Fruit fly (Drosophila melanogaster) whole organism, embryonic: ENCODE results near the gene retm.

Experiments
- CG10209 ChIP-seq: fragments of 200-800 bp; sonication (Bioruptor generic); optimal IDR thresholded peaks from 3 replicates; lab custom pipeline; 2017; ENCODE audit warnings: missing biosample characterization, mild to moderate bottlenecking, missing genetic modification characterization, missing genetic modification reagents
- CG1233 ChIP-seq: fragments of 200-800 bp; sonication (Bioruptor generic); optimal IDR thresholded peaks from 4 replicates; lab custom pipeline; 2018; ENCODE audit warnings: missing biosample characterization, mild to moderate bottlenecking, missing genetic modification characterization
- CG13775 ChIP-seq: fragments of 200-800 bp; sonication (Bioruptor generic); optimal IDR thresholded peaks from 3 replicates; lab custom pipeline; 2017; ENCODE audit warnings: missing biosample characterization, mild to moderate bottlenecking, missing genetic modification characterization
- CG15696 ChIP-seq: fragments of 200-800 bp; sonication (Bioruptor generic); optimal IDR thresholded peaks from 2 replicates; lab custom pipeline; 2019; ENCODE audit warnings: missing biosample characterization, mild to moderate bottlenecking, missing genetic modification characterization, moderate library complexity
- CG1603 ChIP-seq: fragments of 200-800 bp; sonication (Bioruptor generic); optimal IDR thresholded peaks from 2 replicates; lab custom pipeline; 2019; ENCODE audit warnings: missing biosample characterization, mild to moderate bottlenecking, missing genetic modification characterization, moderate library complexity
- CG17568 ChIP-seq: fragments of 200-800 bp; sonication (Bioruptor generic); optimal IDR thresholded peaks from 2 replicates; lab custom pipeline; 2018; ENCODE audit warnings: missing biosample characterization, mild to moderate bottlenecking, missing genetic modification characterization, moderate library complexity
- CG17612 ChIP-seq: fragments of 200-800 bp; sonication (Bioruptor generic); IDR thresholded peaks from 2 replicates; pipeline ENCODE4 v1.3.6; 2022; ENCODE audit warnings: missing biosample characterization, missing genetic modification characterization
- CG1832 ChIP-seq: fragments of 200-800 bp; sonication (Bioruptor generic); optimal IDR thresholded peaks from 2 replicates; lab custom pipeline; 2017; ENCODE audit warnings: missing biosample characterization, mild to moderate bottlenecking, missing genetic modification characterization, inconsistent platforms
- CG18476 ChIP-seq: fragments of 200-800 bp; sonication (Bioruptor generic); optimal IDR thresholded peaks from 2 replicates; lab custom pipeline; 2016; ENCODE audit warnings: missing biosample characterization, mild to moderate bottlenecking, missing genetic modification characterization
- CG2202 ChIP-seq: fragments of 200-800 bp; sonication (Bioruptor generic); optimal IDR thresholded peaks from 2 replicates; lab custom pipeline; 2018; ENCODE audit warnings: missing biosample characterization, mild to moderate bottlenecking, missing genetic modification characterization
- CG3065 ChIP-seq: fragments of 200-800 bp; sonication (Bioruptor generic); optimal IDR thresholded peaks from 2 replicates; lab custom pipeline; 2016; ENCODE audit warnings: missing biosample characterization, missing genetic modification characterization
- CG31224 ChIP-seq: fragments of 200-800 bp; sonication (Bioruptor generic); IDR thresholded peaks from 2 replicates; pipeline ENCODE4 v1.3.6; 2022; ENCODE audit warnings: missing biosample characterization, missing genetic modification characterization
- CG34422 ChIP-seq: fragments of 200-800 bp; sonication (Bioruptor generic); IDR thresholded peaks from 3 replicates; pipeline ENCODE4 v1.3.6; 2022; ENCODE audit warnings: missing biosample characterization, missing genetic modification characterization
- CG43689 ChIP-seq: fragments of 200-800 bp; sonication (Bioruptor generic); IDR thresholded peaks from 2 replicates; pipeline ENCODE4 v1.3.6; 2022; ENCODE audit warnings: missing biosample characterization, missing genetic modification characterization
- CG5180 ChIP-seq: fragments of 200-800 bp; sonication (Bioruptor generic); optimal IDR thresholded peaks from 3 replicates; lab custom pipeline; 2017; ENCODE audit warnings: missing biosample characterization, missing genetic modification characterization, mild to moderate bottlenecking, moderate library complexity, missing genetic modification reagents
- CG7271 ChIP-seq: fragments of 200-800 bp; sonication (Bioruptor generic); optimal IDR thresholded peaks from 2 replicates; lab custom pipeline; 2018; ENCODE audit warnings: missing biosample characterization, mild to moderate bottlenecking, missing genetic modification characterization, moderate library complexity
- CG7556 ChIP-seq: fragments of 200-800 bp; sonication (Bioruptor generic); optimal IDR thresholded peaks from 2 replicates; lab custom pipeline; 2017; ENCODE audit warnings: missing biosample characterization, mild to moderate bottlenecking, missing genetic modification characterization
- CG8290 ChIP-seq, 3 experiments: fragments of 200-800 bp; sonication (Bioruptor generic); optimal IDR thresholded peaks; 2 replicates each; lab custom pipeline; 2016 to 2019; ENCODE audit warnings: missing biosample characterization in 3 of 3, missing genetic modification characterization in 3 of 3, mild to moderate bottlenecking in 2 of 3, moderate library complexity in 1 of 3
- CG8359 ChIP-seq: fragments of 200-800 bp; sonication (Bioruptor generic); optimal IDR thresholded peaks from 2 replicates; lab custom pipeline; 2017; ENCODE audit warnings: missing biosample characterization, mild to moderate bottlenecking, missing genetic modification characterization, borderline replicate concordance
- GATAe ChIP-seq: fragments of 200-800 bp; sonication (Bioruptor generic); conservative IDR thresholded peaks from 2 replicates; pipeline ENCODE4 v1.3.6; 2022; ENCODE audit warnings: missing biosample characterization, missing genetic modification characterization
- Hmr ChIP-seq: fragments of 200-800 bp; sonication (Bioruptor generic); optimal IDR thresholded peaks from 3 replicates; lab custom pipeline; 2017; ENCODE audit warnings: mild to moderate bottlenecking, missing biosample characterization, missing genetic modification reagents, missing genetic modification characterization
- Hr39 ChIP-seq: fragments of >200 bp; optimal IDR thresholded peaks from 2 replicates; lab custom pipeline; 2017
- Kr ChIP-seq: fragments of 200-800 bp; sonication (Bioruptor generic); optimal IDR thresholded peaks from 2 replicates; lab custom pipeline; 2017; ENCODE audit warnings: missing biosample characterization, mild to moderate bottlenecking, missing genetic modification characterization
- MTF-1 ChIP-seq: fragments of 200-800 bp; sonication (Bioruptor generic); optimal IDR thresholded peaks from 2 replicates; lab custom pipeline; 2018; ENCODE audit warnings: missing biosample characterization, mild to moderate bottlenecking, missing genetic modification characterization, borderline replicate concordance
- Opbp ChIP-seq: fragments of 200-800 bp; sonication (Bioruptor generic); IDR thresholded peaks from 3 replicates; pipeline ENCODE4 v1.3.6; 2022; ENCODE audit warnings: missing biosample characterization, missing genetic modification characterization; ENCODE audit not compliant: partially characterized antibody
- Scr ChIP-seq: fragments of 200-800 bp; sonication (Bioruptor generic); IDR thresholded peaks from 2 replicates; pipeline ENCODE4 v1.3.6; 2022; ENCODE audit warnings: missing biosample characterization, missing genetic modification characterization; ENCODE audit not compliant: partially characterized antibody
- Sin3A ChIP-seq: fragments of >200 bp; optimal IDR thresholded peaks from 2 replicates; lab custom pipeline; 2018
- Tbp ChIP-seq: fragments of >200 bp; optimal IDR thresholded peaks from 2 replicates; lab custom pipeline; 2018; ENCODE audit warnings: missing biosample characterization, missing genetic modification characterization
- Usf ChIP-seq: fragments of 200-800 bp; sonication (Bioruptor generic); optimal IDR thresholded peaks from 2 replicates; lab custom pipeline; 2017; ENCODE audit warnings: missing genotype, missing biosample characterization, missing genetic modification characterization
- Xbp1 ChIP-seq: fragments of 200-800 bp; sonication (Bioruptor generic); optimal IDR thresholded peaks from 3 replicates; lab custom pipeline; 2016; ENCODE audit warnings: missing biosample characterization, mild to moderate bottlenecking, missing genetic modification characterization
- abd-A ChIP-seq: fragments of 200-800 bp; sonication (Bioruptor generic); optimal IDR thresholded peaks from 3 replicates; lab custom pipeline; 2019; ENCODE audit warnings: missing biosample characterization, mild to moderate bottlenecking, missing genetic modification characterization, moderate library complexity
- bab2 ChIP-seq: fragments of 200-800 bp; sonication (Bioruptor generic); optimal IDR thresholded peaks from 2 replicates; lab custom pipeline; 2016; ENCODE audit warnings: missing biosample characterization, missing genetic modification characterization
- bigmax ChIP-seq: fragments of 200-800 bp; sonication (Bioruptor generic); optimal IDR thresholded peaks from 2 replicates; lab custom pipeline; 2018; ENCODE audit warnings: missing biosample characterization, mild to moderate bottlenecking, missing genetic modification characterization
- chif ChIP-seq, 2 experiments: fragments of 200-800 bp; sonication (Bioruptor generic); optimal IDR thresholded peaks; 3 replicates each; lab custom pipeline; 2016; ENCODE audit warnings: missing biosample characterization in 2 of 2, missing genetic modification characterization in 2 of 2
- corto ChIP-seq: fragments of 200-800 bp; sonication (Bioruptor generic); optimal IDR thresholded peaks from 2 replicates; lab custom pipeline; 2016; ENCODE audit warnings: missing biosample characterization, mild to moderate bottlenecking, missing genetic modification characterization, moderate library complexity
- croc ChIP-seq: fragments of 200-800 bp; sonication (Bioruptor generic); conservative IDR thresholded peaks from 3 replicates; pipeline ENCODE4 v1.3.6; 2022; ENCODE audit warnings: missing biosample characterization, missing genetic modification characterization
- da ChIP-seq: fragments of 200-800 bp; sonication (Bioruptor generic); optimal IDR thresholded peaks from 2 replicates; lab custom pipeline; 2016; ENCODE audit warnings: missing biosample characterization, missing genetic modification characterization
- dan ChIP-seq: fragments of 200-800 bp; sonication (Bioruptor generic); IDR thresholded peaks from 2 replicates; pipeline ENCODE4 v1.3.6; 2022; ENCODE audit warnings: missing biosample characterization, missing genetic modification characterization
- en ChIP-seq: fragments of 200-800 bp; sonication (Bioruptor generic); optimal IDR thresholded peaks from 2 replicates; lab custom pipeline; 2016; ENCODE audit warnings: missing biosample characterization, missing genetic modification characterization
- eyg ChIP-seq: fragments of 200-800 bp; sonication (Bioruptor generic); optimal IDR thresholded peaks from 3 replicates; lab custom pipeline; 2016; ENCODE audit warnings: missing biosample characterization, missing genetic modification characterization
- kah ChIP-seq: fragments of 200-800 bp; sonication (Bioruptor generic); optimal IDR thresholded peaks from 2 replicates; lab custom pipeline; 2018; ENCODE audit warnings: missing biosample characterization, mild to moderate bottlenecking, missing genetic modification characterization
- maf-S ChIP-seq: fragments of 200-800 bp; sonication (Bioruptor generic); optimal IDR thresholded peaks from 2 replicates; lab custom pipeline; 2016; ENCODE audit warnings: missing biosample characterization, missing genetic modification characterization
- nau ChIP-seq: fragments of 200-800 bp; sonication (Bioruptor generic); optimal IDR thresholded peaks from 3 replicates; lab custom pipeline; 2017; ENCODE audit warnings: missing biosample characterization, mild to moderate bottlenecking, missing genetic modification characterization, missing genetic modification reagents
- sc ChIP-seq, 3 experiments: fragments of >200 bp in 2 of 3; fragments of 200-800 bp in 1 of 3; sonication (Bioruptor generic) in 1 of 3; optimal IDR thresholded peaks; 2 replicates in 2 of 3; 3 replicates in 1 of 3; lab custom pipeline; 2017; ENCODE audit warnings: mild to moderate bottlenecking in 1 of 3, missing biosample characterization in 1 of 3, missing genetic modification characterization in 1 of 3, missing genetic modification reagents in 1 of 3
- scrt ChIP-seq: fragments of 200-800 bp; sonication (Bioruptor generic); optimal IDR thresholded peaks from 2 replicates; lab custom pipeline; 2018; ENCODE audit warnings: missing biosample characterization, mild to moderate bottlenecking, missing genetic modification characterization, moderate library complexity
- slbo ChIP-seq: fragments of 200-800 bp; sonication (Bioruptor generic); IDR thresholded peaks from 2 replicates; pipeline ENCODE4 v1.3.6; 2022; ENCODE audit warnings: missing biosample characterization, missing genetic modification characterization
- tna ChIP-seq: fragments of 200-800 bp; sonication (Bioruptor generic); IDR thresholded peaks from 2 replicates; pipeline ENCODE4 v1.3.6; 2022; ENCODE audit warnings: missing biosample characterization, missing genetic modification characterization; ENCODE audit not compliant: partially characterized antibody

retm gene

dm6 chr2L:6480212-6480994 is 24.7 kb upstream of the retm start, which contains the start of the genes Sec61alpha and Daxx (continued):
- TF ChIP-seq CG1832 (no peak), CG7271 (tag; lab: Kevin White, UChicago) (no peak), dan (no peak), maf-S (GFP tag; lab: Kevin White, UChicago) (peak; percentile 92), CG13775 (GFP tag; lab: Kevin White, UChicago) (peak; percentile 79), kah (GFP tag; lab: Kevin White, UChicago) (peak; percentile 37), bab2 (GFP tag; lab: Kevin White, UChicago) (peak; percentile 80), CG3065 (GFP tag; lab: Kevin White, UChicago) (peak; percentile 21), CG8290 (GFP tag; optimal IDR thresholded peaks at IDR 0.05; lab: Kevin White, UChicago) (peak; percentile 70), CG8290 (tag; optimal IDR thresholded peaks at IDR 0.05; lab: Kevin White, UChicago) (peak in 1 of 2 experiments; percentile 73), Tbp (GFP tag; lab: Kevin White, UChicago) (no peak), CG2202 (tag; lab: Kevin White, UChicago) (peak; percentile 36), CG7556 (peak; percentile 62), nau (peak; percentile 45), Sin3A (lab: Kevin White, UChicago) (peak; percentile 98), CG43689 (peak; percentile 38; the same call in 1 of the 2 replicates), CG34422 (peak; percentile 64), slbo (peak; percentile 93), CG15696 (tag; lab: Kevin White, UChicago) (peak; percentile 72), CG1603 (tag; lab: Kevin White, UChicago) (peak; percentile 54), eyg (GFP tag; lab: Kevin White, UChicago) (peak; percentile 89), CG8359 (GFP tag; lab: Kevin White, UChicago) (peak; percentile 10), Hmr (GFP tag; lab: Kevin White, UChicago) (peak; percentile 91), corto (GFP tag; lab: Kevin White, UChicago) (peak; percentile 79), croc (GFP tag; lab: Robert Waterston, UW) (peak; percentile 64; the same call in 2 of the 3 replicates), CG18476 (GFP tag; lab: Kevin White, UChicago) (peak; percentile 77), Xbp1 (GFP tag; lab: Kevin White, UChicago) (peak; percentile 89), chif (GFP tag; optimal IDR thresholded peaks at IDR 0.05; lab: Kevin White, UChicago) (peak; percentile 85 to 88), Hr39 (lab: Kevin White, UChicago) (no peak), CG5180 (GFP tag; lab: Kevin White, UChicago) (no peak), en (GFP tag; lab: Kevin White, UChicago) (peak; percentile 66), Scr (GFP tag; lab: Robert Waterston, UW) (peak; percentile 99), da (GFP tag; lab: Kevin White, UChicago) (peak; percentile 77), abd-A (peak; percentile 51), tna (GFP tag; lab: Robert Waterston, UW) (peak; percentile 100), CG10209 (peak; percentile 74), CG17568 (GFP tag; lab: Kevin White, UChicago) (peak; percentile 70), CG17612 (GFP tag; lab: Robert Waterston, UW) (peak; percentile 43; the same call in 1 of the 2 replicates), bigmax (no peak), Usf (GFP tag; lab: Kevin White, UChicago) (peak; percentile 70), MTF-1 (GFP tag; lab: Kevin White, UChicago) (no peak), sc (optimal IDR thresholded peaks at IDR 0.05; lab: Kevin White, UChicago) (no peak), sc (GFP tag; optimal IDR thresholded peaks at IDR 0.05; lab: Kevin White, UChicago) (peak; percentile 57), GATAe (GFP tag; lab: Robert Waterston, UW) (peak; percentile 60; the same call in 1 of the 2 replicates), CG1233 (GFP tag; lab: Kevin White, UChicago) (peak; percentile 61), Kr (GFP tag; lab: Kevin White, UChicago) (no peak), Opbp (GFP tag; lab: Robert Waterston, UW) (peak; percentile 100), CG31224 (GFP tag; lab: Robert Waterston, UW) (peak; percentile 72), scrt (GFP tag; lab: Kevin White, UChicago) (peak; percentile 67)
